Fruit fly (Drosophila melanogaster): Measurements from ENCODE around the gene CG5056.
A peak's percentile ranks its signal among the peaks of the same experiment; 100 is the strongest.

dm6 chr2L:10387869-10388726, 21.6 kb downstream of the CG5056 start, which contains the start of gene da:
- TF ChIP-seq pan (optimal IDR thresholded peaks at IDR 0.05) (no peak), Mio (GFP tag; optimal IDR thresholded peaks at IDR 0.05) (no peak), psq (GFP tag; optimal IDR thresholded peaks at IDR 0.05) (peak; percentile 8), woc (GFP tag; optimal IDR thresholded peaks at IDR 0.05) (peak; percentile 64), br (GFP tag; optimal IDR thresholded peaks at IDR 0.05) (no peak), jim (GFP tag; optimal IDR thresholded peaks at IDR 0.05) (no peak), Myc (optimal IDR thresholded peaks at IDR 0.05) (no peak)

Measured in whole organism, wandering third instar larva.